Worm (Caenorhabditis elegans): ENCODE results near the gene ptr-4.
A peak's percentile ranks its signal among the peaks of the same experiment; 100 is the strongest.

ptr-4 gene

ce11 chrX:6041995-6042481, 23.7 kb downstream of the ptr-4 start:
- TF ChIP-seq hmg-1.1 (GFP tag; IDR thresholded peaks at IDR 0.05): peak; percentile 42
- TF ChIP-seq Y48G9A.11 (GFP tag; IDR thresholded peaks at IDR 0.05): no peak
- peak; percentile 41 for TF ChIP-seq nhr-102 (tag; optimal IDR thresholded peaks at IDR 0.05)
- TF ChIP-seq lsy-2 (tag; optimal IDR thresholded peaks at IDR 0.05): peak in 1 of 2 experiments; percentile 44
- no peak for TF ChIP-seq unc-130 (GFP tag; optimal IDR thresholded peaks at IDR 0.05)
- TF ChIP-seq hlh-30 (tag; optimal IDR thresholded peaks at IDR 0.05; ENCODE audit: insufficient read depth): peak; percentile 66
- TF ChIP-seq mep-1 (tag; optimal IDR thresholded peaks at IDR 0.05): peak; percentile 86
- TF ChIP-seq unc-62 (GFP tag; optimal IDR thresholded peaks at IDR 0.05 in 1 of 2): peak in 1 of 2 experiments; percentile 10
- TF ChIP-seq unc-62 (tag; optimal IDR thresholded peaks at IDR 0.05): no peak
- TF ChIP-seq nhr-48 (tag; optimal IDR thresholded peaks at IDR 0.05): peak; percentile 74
- peak; percentile 62 for TF ChIP-seq nhr-6 (tag; optimal IDR thresholded peaks at IDR 0.05)
- peak; percentile 94 for TF ChIP-seq hlh-11 (tag; optimal IDR thresholded peaks at IDR 0.05)
- TF ChIP-seq zip-2 (tag; optimal IDR thresholded peaks at IDR 0.05): no peak
- TF ChIP-seq dmd-8 (GFP tag; IDR thresholded peaks at IDR 0.05): no peak
- peak; percentile 77; the same call in 1 of the 2 replicates for TF ChIP-seq dmd-6 (GFP tag; IDR thresholded peaks at IDR 0.05)
- TF ChIP-seq lin-13 (GFP tag; optimal IDR thresholded peaks at IDR 0.05): peak; percentile 39
- TF ChIP-seq dve-1 (tag; optimal IDR thresholded peaks at IDR 0.05; ENCODE audit: insufficient read depth): peak; percentile 85
- TF ChIP-seq mdt-29 (GFP tag; IDR thresholded peaks at IDR 0.05): peak; percentile 52; the same call in 1 of the 2 replicates
- TF ChIP-seq fkh-10 (GFP tag; optimal IDR thresholded peaks at IDR 0.05): no peak
- peak; percentile 39 for TF ChIP-seq gei-8 (GFP tag; optimal IDR thresholded peaks at IDR 0.05)
- TF ChIP-seq pqm-1 (tag; optimal IDR thresholded peaks at IDR 0.05): peak; percentile 89
- peak; percentile 93 for TF ChIP-seq nhr-28 (tag; optimal IDR thresholded peaks at IDR 0.05)
- peak in 1 of 2 experiments; percentile 44 for TF ChIP-seq hif-1 (tag; optimal IDR thresholded peaks at IDR 0.05)
- TF ChIP-seq snpc-1.2 (GFP tag; IDR thresholded peaks at IDR 0.05): no peak
- TF ChIP-seq ctbp-1 (GFP tag; IDR thresholded peaks at IDR 0.05): peak; percentile 41; the same call in 1 of the 2 replicates
- peak; percentile 84 for TF ChIP-seq nhr-25 (tag; optimal IDR thresholded peaks at IDR 0.05; ENCODE audit: borderline replicate concordance, insufficient read depth)
- no peak for TF ChIP-seq D1046.2 (GFP tag; IDR thresholded peaks at IDR 0.05)
- TF ChIP-seq ceh-20 (GFP tag; IDR thresholded peaks at IDR 0.05): 0 out of 2 replicates have a peak, but pooled peaks have one; percentile 24
- TF ChIP-seq pha-4 (GFP tag; IDR thresholded peaks at IDR 0.05): peak; percentile 28; the same call in 1 of the 2 replicates
- peak; percentile 21 for TF ChIP-seq pha-4 (tag; optimal IDR thresholded peaks at IDR 0.05)
- no peak for TF ChIP-seq mxl-3 (GFP tag; optimal IDR thresholded peaks at IDR 0.05)
- TF ChIP-seq saeg-2 (GFP tag; IDR thresholded peaks at IDR 0.05): 0 out of 2 replicates have a peak, but pooled peaks have one; percentile 23
- TF ChIP-seq mes-2 (tag; optimal IDR thresholded peaks at IDR 0.05; ENCODE audit: poor library complexity, severe bottlenecking): peak; percentile 58
- peak; percentile 74 for TF ChIP-seq nhr-77 (tag; optimal IDR thresholded peaks at IDR 0.05)
- peak in 1 of 2 experiments; percentile 84 for TF ChIP-seq mdl-1 (tag; optimal IDR thresholded peaks at IDR 0.05)
- TF ChIP-seq dpl-1 (GFP tag; optimal IDR thresholded peaks at IDR 0.05): peak; percentile 3
- TF ChIP-seq daf-16 (GFP tag; optimal IDR thresholded peaks at IDR 0.05): peak; percentile 23 to 82
- TF ChIP-seq daf-16 (tag; optimal IDR thresholded peaks at IDR 0.05): peak; percentile 97
- no peak for TF ChIP-seq skn-1 (tag; optimal IDR thresholded peaks at IDR 0.05)
- TF ChIP-seq nhr-10 (tag; optimal IDR thresholded peaks at IDR 0.05): peak; percentile 75
- peak; percentile 10 for TF ChIP-seq aha-1 (tag)
- TF ChIP-seq tra-1 (GFP tag; IDR thresholded peaks at IDR 0.05): 0 out of 2 replicates have a peak, but pooled peaks have one; percentile 47
- TF ChIP-seq zag-1 (tag; optimal IDR thresholded peaks at IDR 0.05): no peak
- TF ChIP-seq rbr-2 (tag; optimal IDR thresholded peaks at IDR 0.05): peak; percentile 40
- TF ChIP-seq set-16 (GFP tag; IDR thresholded peaks at IDR 0.05): 0 out of 2 replicates have a peak, but pooled peaks have one; percentile 31
- peak; percentile 72 for TF ChIP-seq nhr-11 (tag; optimal IDR thresholded peaks at IDR 0.05)
